Fruit fly (Drosophila melanogaster) whole organism, embryonic: ENCODE results near the gene Rpt4.

Experiments used
- Adf1 ChIP-seq: fragments of 200-800 bp; sonication (Bioruptor generic); IDR thresholded peaks from 2 replicates; pipeline ENCODE4 v1.3.6; 2022; ENCODE audit warnings: missing biosample characterization, missing genetic modification characterization
- BEAF-32 ChIP-seq: fragments of 200-800 bp; sonication (Bioruptor generic); optimal IDR thresholded peaks from 3 replicates; lab custom pipeline; 2017; ENCODE audit warnings: missing biosample characterization, missing genetic modification characterization, mild to moderate bottlenecking, moderate library complexity, missing genetic modification reagents
- CG11560 ChIP-seq: fragments of 200-800 bp; sonication (Bioruptor generic); IDR thresholded peaks from 3 replicates; pipeline ENCODE4 v1.3.6; 2022; ENCODE audit warnings: missing biosample characterization, missing genetic modification characterization
- CG12769 ChIP-seq: fragments of 200-800 bp; sonication (Bioruptor generic); optimal IDR thresholded peaks from 2 replicates; lab custom pipeline; 2019; ENCODE audit warnings: missing biosample characterization, mild to moderate bottlenecking, missing genetic modification characterization, moderate library complexity
- CG13424 ChIP-seq: fragments of 200-800 bp; sonication (Bioruptor generic); optimal IDR thresholded peaks from 2 replicates; lab custom pipeline; 2019; ENCODE audit warnings: missing biosample characterization, mild to moderate bottlenecking, missing genetic modification characterization, moderate library complexity
- CG13624 ChIP-seq: fragments of 200-800 bp; sonication (Bioruptor generic); optimal IDR thresholded peaks from 2 replicates; lab custom pipeline; 2016; ENCODE audit warnings: missing biosample characterization, missing genetic modification characterization
- CG15073 ChIP-seq: fragments of 200-800 bp; sonication (Bioruptor generic); optimal IDR thresholded peaks from 2 replicates; lab custom pipeline; 2016; ENCODE audit warnings: missing biosample characterization, missing genetic modification characterization
- CG1529 ChIP-seq: fragments of 200-800 bp; sonication (Bioruptor generic); optimal IDR thresholded peaks from 3 replicates; lab custom pipeline; 2018; ENCODE audit warnings: missing biosample characterization, missing genetic modification characterization
- CG15514 ChIP-seq: fragments of 200-800 bp; sonication (Bioruptor generic); optimal IDR thresholded peaks from 3 replicates; lab custom pipeline; 2017; ENCODE audit warnings: missing biosample characterization, missing genetic modification characterization, mild to moderate bottlenecking, moderate library complexity, missing genetic modification reagents
- CG1603 ChIP-seq: fragments of 200-800 bp; sonication (Bioruptor generic); optimal IDR thresholded peaks from 2 replicates; lab custom pipeline; 2019; ENCODE audit warnings: missing biosample characterization, mild to moderate bottlenecking, missing genetic modification characterization, moderate library complexity
- CG16779 ChIP-seq: fragments of 200-800 bp; sonication (Bioruptor generic); IDR thresholded peaks from 2 replicates; pipeline ENCODE4 v1.3.6; 2022; ENCODE audit warnings: missing biosample characterization, missing genetic modification characterization
- CG17361 ChIP-seq: fragments of 200-800 bp; sonication (Bioruptor generic); IDR thresholded peaks from 3 replicates; pipeline ENCODE4 v1.3.6; 2022; ENCODE audit warnings: missing biosample characterization, missing genetic modification characterization
- CG17802 ChIP-seq: fragments of 200-800 bp; sonication (Bioruptor generic); optimal IDR thresholded peaks from 2 replicates; lab custom pipeline; 2018; ENCODE audit warnings: missing biosample characterization, mild to moderate bottlenecking, missing genetic modification characterization, moderate library complexity
- CG18476 ChIP-seq: fragments of 200-800 bp; sonication (Bioruptor generic); optimal IDR thresholded peaks from 2 replicates; lab custom pipeline; 2016; ENCODE audit warnings: missing biosample characterization, mild to moderate bottlenecking, missing genetic modification characterization
- CG2202 ChIP-seq: fragments of 200-800 bp; sonication (Bioruptor generic); optimal IDR thresholded peaks from 2 replicates; lab custom pipeline; 2018; ENCODE audit warnings: missing biosample characterization, mild to moderate bottlenecking, missing genetic modification characterization
- CG43689 ChIP-seq: fragments of 200-800 bp; sonication (Bioruptor generic); IDR thresholded peaks from 2 replicates; pipeline ENCODE4 v1.3.6; 2022; ENCODE audit warnings: missing biosample characterization, missing genetic modification characterization
- CG6683 ChIP-seq: fragments of 200-800 bp; sonication (Bioruptor generic); optimal IDR thresholded peaks from 2 replicates; lab custom pipeline; 2017; ENCODE audit warnings: missing biosample characterization, mild to moderate bottlenecking, missing genetic modification characterization, missing genetic modification reagents
- CG7372 ChIP-seq: fragments of 200-800 bp; sonication (Bioruptor generic); IDR thresholded peaks from 2 replicates; pipeline ENCODE4 v1.3.6; 2022; ENCODE audit warnings: missing biosample characterization, missing genetic modification characterization
- CG7987 ChIP-seq: fragments of 200-800 bp; sonication (Bioruptor generic); optimal IDR thresholded peaks from 2 replicates; lab custom pipeline; 2018; ENCODE audit warnings: missing biosample characterization, mild to moderate bottlenecking, missing genetic modification characterization, moderate library complexity
- CG8281 ChIP-seq: fragments of 200-800 bp; sonication (Bioruptor generic); optimal IDR thresholded peaks from 2 replicates; lab custom pipeline; 2018; ENCODE audit warnings: missing biosample characterization, mild to moderate bottlenecking, missing genetic modification characterization, moderate library complexity
- CG8924 ChIP-seq: fragments of 200-800 bp; optimal IDR thresholded peaks from 3 replicates; lab custom pipeline; 2019; ENCODE audit warnings: missing biosample characterization, mild to moderate bottlenecking, missing genetic modification characterization, moderate library complexity
- CG9727 ChIP-seq: fragments of 200-800 bp; sonication (Bioruptor generic); optimal IDR thresholded peaks from 3 replicates; lab custom pipeline; 2017; ENCODE audit warnings: missing biosample characterization, mild to moderate bottlenecking, missing genetic modification characterization
- CoRest ChIP-seq: fragments of 200-800 bp; sonication (Bioruptor generic); optimal IDR thresholded peaks from 3 replicates; lab custom pipeline; 2018; ENCODE audit warnings: missing biosample characterization, mild to moderate bottlenecking, missing genetic modification characterization, moderate library complexity
- Dad ChIP-seq: fragments of 200-800 bp; sonication (Bioruptor generic); optimal IDR thresholded peaks from 3 replicates; lab custom pipeline; 2016; ENCODE audit warnings: missing biosample characterization, missing genetic modification characterization
- Dip3 ChIP-seq: fragments of 200-800 bp; sonication (Bioruptor generic); optimal IDR thresholded peaks from 3 replicates; lab custom pipeline; 2016; ENCODE audit warnings: missing biosample characterization, missing genetic modification characterization
- Drgx ChIP-seq: fragments of 200-800 bp; sonication (Bioruptor generic); IDR thresholded peaks from 2 replicates; pipeline ENCODE4 v1.3.6; 2022; ENCODE audit warnings: missing biosample characterization, missing genetic modification characterization
- E2f2 ChIP-seq: fragments of 200-800 bp; sonication (Bioruptor generic); IDR thresholded peaks from 2 replicates; pipeline ENCODE4 v1.3.6; 2022; ENCODE audit warnings: missing biosample characterization, missing genetic modification characterization
- Eip74EF ChIP-seq, 2 experiments: fragments of 200-800 bp in 1 of 2; fragments of >200 bp in 1 of 2; sonication (Bioruptor generic) in 1 of 2; optimal IDR thresholded peaks; 2 replicates each; lab custom pipeline; 2017 to 2019; ENCODE audit warnings: missing biosample characterization in 2 of 2, missing genetic modification characterization in 2 of 2, mild to moderate bottlenecking in 1 of 2, moderate library complexity in 1 of 2
- HHEX ChIP-seq: fragments of 200-800 bp; sonication (Bioruptor generic); optimal IDR thresholded peaks from 3 replicates; lab custom pipeline; 2017; ENCODE audit warnings: missing biosample characterization, mild to moderate bottlenecking, missing genetic modification characterization, missing genetic modification reagents
- HLHmδ ChIP-seq: fragments of 200-800 bp; sonication (Bioruptor generic); optimal IDR thresholded peaks from 2 replicates; lab custom pipeline; 2018; ENCODE audit warnings: missing biosample characterization, mild to moderate bottlenecking, missing genetic modification characterization, moderate library complexity
- Hmr ChIP-seq: fragments of 200-800 bp; sonication (Bioruptor generic); optimal IDR thresholded peaks from 3 replicates; lab custom pipeline; 2017; ENCODE audit warnings: mild to moderate bottlenecking, missing biosample characterization, missing genetic modification reagents, missing genetic modification characterization
- Max ChIP-seq: fragments of 200-800 bp; sonication (Bioruptor generic); optimal IDR thresholded peaks from 2 replicates; lab custom pipeline; 2016; ENCODE audit warnings: missing biosample characterization, mild to moderate bottlenecking, missing genetic modification characterization
- Pdp1 ChIP-seq, 2 experiments: fragments of 200-800 bp; sonication (Bioruptor generic); optimal IDR thresholded peaks; 3 replicates each; lab custom pipeline; 2016; ENCODE audit warnings: missing biosample characterization in 2 of 2, missing genetic modification characterization in 2 of 2, mild to moderate bottlenecking in 1 of 2, moderate library complexity in 1 of 2
- Ptx1 ChIP-seq: fragments of 200-800 bp; sonication (Bioruptor generic); IDR thresholded peaks from 2 replicates; pipeline ENCODE4 v1.3.6; 2022; ENCODE audit warnings: missing biosample characterization, missing genetic modification characterization
- Sry-δ ChIP-seq: fragments of 200-800 bp; sonication (Bioruptor generic); optimal IDR thresholded peaks from 2 replicates; lab custom pipeline; 2016; ENCODE audit warnings: missing biosample characterization, missing genetic modification characterization
- Taf1 ChIP-seq: fragments of 200-800 bp; sonication (Bioruptor generic); IDR thresholded peaks from 2 replicates; pipeline ENCODE4 v1.3.6; 2022; ENCODE audit warnings: missing biosample characterization, missing genetic modification characterization
- ara ChIP-seq: fragments of 200-800 bp; sonication (Bioruptor generic); IDR thresholded peaks from 2 replicates; pipeline ENCODE4 v1.3.6; 2022; ENCODE audit warnings: missing biosample characterization, missing genetic modification characterization
- ato ChIP-seq: fragments of 200-800 bp; sonication (Bioruptor generic); IDR thresholded peaks from 2 replicates; pipeline ENCODE4 v1.3.6; 2022; ENCODE audit warnings: missing biosample characterization, missing genetic modification characterization; ENCODE audit not compliant: partially characterized antibody
- dm ChIP-seq: fragments of 200-800 bp; sonication (Bioruptor generic); optimal IDR thresholded peaks from 3 replicates; lab custom pipeline; 2016; ENCODE audit warnings: missing biosample characterization, missing genetic modification characterization
- exex ChIP-seq: fragments of 200-800 bp; sonication (Bioruptor generic); optimal IDR thresholded peaks from 4 replicates; lab custom pipeline; 2018; ENCODE audit warnings: missing biosample characterization, mild to moderate bottlenecking, missing genetic modification characterization, moderate library complexity
- ftz-f1 ChIP-seq: fragments of 200-800 bp; sonication (Bioruptor generic); optimal IDR thresholded peaks from 2 replicates; lab custom pipeline; 2016; ENCODE audit warnings: missing biosample characterization, missing genetic modification characterization
- gcm ChIP-seq: fragments of 200-800 bp; sonication (Bioruptor generic); optimal IDR thresholded peaks from 2 replicates; lab custom pipeline; 2019; ENCODE audit warnings: missing biosample characterization, mild to moderate bottlenecking, missing genetic modification characterization, moderate library complexity
- ham ChIP-seq: fragments of 200-800 bp; sonication (Bioruptor generic); IDR thresholded peaks from 2 replicates; pipeline ENCODE4 v1.3.6; 2022; ENCODE audit warnings: missing biosample characterization, missing genetic modification characterization
- jumu ChIP-seq: fragments of 200-800 bp; sonication (Bioruptor generic); optimal IDR thresholded peaks from 3 replicates; lab custom pipeline; 2016; ENCODE audit warnings: missing biosample characterization, missing genetic modification characterization
- mld ChIP-seq: fragments of 200-800 bp; sonication (Bioruptor generic); IDR thresholded peaks from 3 replicates; pipeline ENCODE4 v1.3.6; 2022; ENCODE audit warnings: missing biosample characterization, missing genetic modification characterization; ENCODE audit not compliant: partially characterized antibody
- scrt ChIP-seq: fragments of 200-800 bp; sonication (Bioruptor generic); optimal IDR thresholded peaks from 2 replicates; lab custom pipeline; 2018; ENCODE audit warnings: missing biosample characterization, mild to moderate bottlenecking, missing genetic modification characterization, moderate library complexity
- slou ChIP-seq: fragments of 200-800 bp; sonication (Bioruptor generic); optimal IDR thresholded peaks from 3 replicates; lab custom pipeline; 2016; ENCODE audit warnings: missing biosample characterization, missing genetic modification characterization
- sob ChIP-seq: fragments of 200-800 bp; sonication (Bioruptor generic); IDR thresholded peaks from 2 replicates; pipeline ENCODE4 v1.3.6; 2022; ENCODE audit warnings: missing biosample characterization, missing genetic modification characterization
- twi ChIP-seq: fragments of 200-800 bp; optimal IDR thresholded peaks from 2 replicates; lab custom pipeline; 2019; ENCODE audit warnings: missing biosample characterization, mild to moderate bottlenecking, missing genetic modification characterization, moderate library complexity
- zfh2 ChIP-seq: fragments of 200-800 bp; sonication (Bioruptor generic); optimal IDR thresholded peaks from 2 replicates; lab custom pipeline; 2016; ENCODE audit warnings: missing biosample characterization, missing genetic modification characterization

The Rpt4 gene

dm6 chrX:6255414-6255915, 35.6 kb downstream of the Rpt4 start, which contains the start of the genes Rbcn-3A and Spx (continued):
- TF ChIP-seq ato (GFP tag; lab: Robert Waterston, UW) (peak; percentile 70; the same call in 1 of the 2 replicates), CG1529 (GFP tag; lab: Kevin White, UChicago) (no peak), dm (no peak), Pdp1 (GFP tag; optimal IDR thresholded peaks at IDR 0.05; lab: Kevin White, UChicago) (peak in 1 of 2 experiments; percentile 90), Taf1 (no peak), CG11560 (tag; lab: Robert Waterston, UW) (no peak), CG8281 (no peak), Sry-δ (peak; percentile 81), mld (GFP tag; lab: Robert Waterston, UW) (peak; percentile 61; the same call in 2 of the 3 replicates), Drgx (GFP tag; lab: Robert Waterston, UW) (no peak), CG13424 (tag; lab: Kevin White, UChicago) (peak; percentile 55), CG17802 (tag; lab: Kevin White, UChicago) (no peak), Dip3 (no peak), jumu (GFP tag; lab: Kevin White, UChicago) (no peak), Hmr (GFP tag; lab: Kevin White, UChicago) (peak; percentile 27), CG13624 (GFP tag; lab: Kevin White, UChicago) (no peak), zfh2 (GFP tag; lab: Kevin White, UChicago) (no peak), CG6683 (GFP tag; lab: Kevin White, UChicago) (no peak), ham (no peak), Ptx1 (peak; percentile 47), HLHmδ (GFP tag; lab: Kevin White, UChicago) (no peak), Dad (GFP tag; lab: Kevin White, UChicago) (no peak), CG2202 (tag; lab: Kevin White, UChicago) (no peak), CG15514 (GFP tag; lab: Kevin White, UChicago) (peak; percentile 31), HHEX (no peak), scrt (no peak), Adf1 (GFP tag; lab: Robert Waterston, UW) (no peak), CG12769 (tag; lab: Kevin White, UChicago) (no peak), CoRest (tag; lab: Kevin White, UChicago) (peak; percentile 69), CG7987 (no peak), ara (no peak), CG43689 (GFP tag; lab: Robert Waterston, UW) (no peak), CG16779 (GFP tag; lab: Robert Waterston, UW) (no peak), ftz-f1 (no peak), exex (no peak), BEAF-32 (peak; percentile 87), twi (tag; lab: Kevin White, UChicago) (peak; percentile 29), CG17361 (GFP tag; lab: Robert Waterston, UW) (peak; percentile 62; the same call in 2 of the 3 replicates), Eip74EF (GFP tag; optimal IDR thresholded peaks at IDR 0.05; lab: Kevin White, UChicago) (no peak), Max (GFP tag; lab: Kevin White, UChicago) (no peak), CG15073 (GFP tag; lab: Kevin White, UChicago) (no peak), sob (GFP tag; lab: Robert Waterston, UW) (peak; percentile 28; the same call in 1 of the 2 replicates), CG1603 (tag; lab: Kevin White, UChicago) (peak; percentile 3), slou (GFP tag; lab: Kevin White, UChicago) (peak; percentile 21), CG8924 (peak; percentile 52), CG7372 (GFP tag; lab: Robert Waterston, UW) (no peak), CG9727 (GFP tag; lab: Kevin White, UChicago) (peak; percentile 32), CG18476 (no peak), E2f2 (GFP tag; lab: Robert Waterston, UW) (peak; percentile 34; the same call in 1 of the 2 replicates), gcm (peak; percentile 21)
